Worm (Caenorhabditis elegans) whole organism, L3 larva: ENCODE data around the gene flp-2.

Source experiments
- ZK546.5 ChIP-seq: sonication (generic microtip); optimal IDR thresholded peaks from 2 replicates; lab custom pipeline; 2017; ENCODE audit warnings: missing biosample characterization, missing genetic modification characterization
- aly-2 ChIP-seq: fragments of 150-350 bp; optimal IDR thresholded peaks from 2 replicates; lab custom pipeline; 2014; ENCODE audit warnings: missing biosample characterization, missing genetic modification characterization
- ceh-82 ChIP-seq: fragments of 150-350 bp; optimal IDR thresholded peaks from 2 replicates; lab custom pipeline; 2014; ENCODE audit warnings: missing biosample characterization, missing genetic modification characterization
- egl-27 ChIP-seq: sonication (generic microtip); optimal IDR thresholded peaks from 4 replicates; lab custom pipeline; 2017; ENCODE audit warnings: missing biosample characterization, missing genetic modification reagents, missing genetic modification characterization
- elt-2 ChIP-seq: sonication (generic microtip); optimal IDR thresholded peaks from 2 replicates; lab custom pipeline; 2016; ENCODE audit warnings: missing genetic modification reagents, mild to moderate bottlenecking, missing genetic modification characterization, missing compliant biosample characterization
- elt-3 ChIP-seq, 3 experiments: fragments of 150-350 bp in 1 of 3; sonication (generic microtip) in 2 of 3; optimal IDR thresholded peaks; 2 replicates in 2 of 3; 4 replicates in 1 of 3; lab custom pipeline; 2014 to 2017; ENCODE audit warnings: missing biosample characterization in 3 of 3, missing genetic modification characterization in 3 of 3
- fkh-10 ChIP-seq: sonication (generic microtip); optimal IDR thresholded peaks from 2 replicates; lab custom pipeline; 2017; ENCODE audit warnings: missing biosample characterization, missing genetic modification reagents, missing genetic modification characterization
- hmg-11 ChIP-seq: sonication (generic microtip); optimal IDR thresholded peaks from 2 replicates; lab custom pipeline; 2016; ENCODE audit warnings: missing genetic modification characterization, missing compliant biosample characterization
- jun-1 ChIP-seq: fragments of 150-350 bp; optimal IDR thresholded peaks from 2 replicates; lab custom pipeline; 2014; ENCODE audit warnings: missing biosample characterization, missing genetic modification reagents, missing genetic modification characterization
- lsy-12 ChIP-seq: sonication (generic microtip); optimal IDR thresholded peaks from 2 replicates; lab custom pipeline; 2016; ENCODE audit warnings: mild to moderate bottlenecking, missing genetic modification characterization, missing compliant biosample characterization
- mdl-1 ChIP-seq: fragments of 150-350 bp; optimal IDR thresholded peaks from 2 replicates; lab custom pipeline; 2014; ENCODE audit warnings: missing biosample characterization, missing genetic modification characterization
- mml-1 ChIP-seq: fragments of 150-350 bp; sonication (generic microtip); optimal IDR thresholded peaks from 3 replicates; lab custom pipeline; 2014; ENCODE audit warnings: missing biosample characterization, missing genetic modification characterization
- nhr-12 ChIP-seq: fragments of 150-350 bp; optimal IDR thresholded peaks from 2 replicates; lab custom pipeline; 2014; ENCODE audit warnings: missing biosample characterization, missing genetic modification characterization
- nhr-237 ChIP-seq: fragments of 150-350 bp; optimal IDR thresholded peaks from 2 replicates; lab custom pipeline; 2014; ENCODE audit warnings: missing biosample characterization, missing genetic modification characterization
- nhr-28 ChIP-seq: fragments of 150-350 bp; optimal IDR thresholded peaks from 2 replicates; lab custom pipeline; 2014; ENCODE audit warnings: missing biosample characterization, missing genetic modification characterization
- nhr-67 ChIP-seq: fragments of 150-350 bp; optimal IDR thresholded peaks from 2 replicates; lab custom pipeline; 2014; ENCODE audit warnings: missing biosample characterization, missing genetic modification characterization
- pha-4 ChIP-seq: fragments of 150-350 bp; optimal IDR thresholded peaks from 2 replicates; lab custom pipeline; 2014; ENCODE audit warnings: missing biosample characterization, missing genetic modification reagents, missing genetic modification characterization
- pqm-1 ChIP-seq: fragments of 150-350 bp; optimal IDR thresholded peaks from 2 replicates; lab custom pipeline; 2017; ENCODE audit warnings: missing biosample characterization, missing genetic modification characterization, inconsistent platforms
- skn-1 ChIP-seq: fragments of 150-350 bp; optimal IDR thresholded peaks from 2 replicates; lab custom pipeline; 2014; ENCODE audit warnings: missing biosample characterization, missing genetic modification characterization
- unc-39 ChIP-seq: sonication (generic microtip); optimal IDR thresholded peaks from 4 replicates; lab custom pipeline; 2017; ENCODE audit warnings: missing biosample characterization, missing genetic modification characterization
- zag-1 ChIP-seq: fragments of 150-350 bp; optimal IDR thresholded peaks from 2 replicates; lab custom pipeline; 2014; ENCODE audit warnings: missing biosample characterization, missing genetic modification characterization
- ztf-11 ChIP-seq: fragments of 150-350 bp; optimal IDR thresholded peaks from 2 replicates; lab custom pipeline; 2014; ENCODE audit warnings: missing biosample characterization, missing genetic modification characterization

flp-2 gene

DNA sequence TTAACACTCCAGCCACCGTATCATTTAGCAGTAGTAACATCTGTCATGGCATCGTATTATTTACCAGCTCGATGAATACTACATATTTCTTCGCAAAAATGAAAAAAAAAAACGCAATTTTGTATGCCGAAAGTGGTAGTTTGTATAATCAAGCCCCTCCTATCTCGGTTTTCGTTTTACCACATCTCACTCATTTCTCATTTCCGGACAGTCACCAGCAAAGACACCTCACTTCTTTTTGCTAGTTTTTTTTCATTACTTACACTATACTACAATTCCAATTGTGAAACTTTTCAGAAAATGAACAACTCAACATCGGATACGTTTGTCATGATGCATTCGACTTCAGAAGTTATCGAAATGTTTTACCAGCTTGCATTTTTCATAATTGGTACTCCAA lies 45.9 kb downstream of the flp-2 start, which contains the start of gene gnrr-3:
Gene gnrr-3 (plus strand): TSS at position 301 of the 400 bp plus-strand sequence.
- no peak for TF ChIP-seq nhr-12 (tag; lab: Kevin White, UChicago)
- TF ChIP-seq aly-2 (tag; lab: Kevin White, UChicago), result no peak
- no peak for TF ChIP-seq elt-2 (tag; lab: Kevin White, UChicago)
- no peak for TF ChIP-seq ceh-82 (tag; lab: Kevin White, UChicago)
- TF ChIP-seq nhr-67 (tag; lab: Kevin White, UChicago), result no peak
- TF ChIP-seq mdl-1 (tag; lab: Kevin White, UChicago), result no peak
- no peak for TF ChIP-seq ztf-11 (tag; lab: Kevin White, UChicago)
- no peak for TF ChIP-seq egl-27
- no peak for TF ChIP-seq unc-39
- no peak for TF ChIP-seq pqm-1 (tag; lab: Kevin White, UChicago)
- no peak for TF ChIP-seq ZK546.5 (tag; lab: Kevin White, UChicago)
- no peak for TF ChIP-seq skn-1 (tag; lab: Kevin White, UChicago)
- no peak for TF ChIP-seq zag-1
- TF ChIP-seq mml-1 (tag; lab: Kevin White, UChicago), result no peak
- TF ChIP-seq jun-1 (tag; lab: Kevin White, UChicago), result no peak
- no peak for TF ChIP-seq lsy-12 (tag; lab: Kevin White, UChicago)

DNA sequence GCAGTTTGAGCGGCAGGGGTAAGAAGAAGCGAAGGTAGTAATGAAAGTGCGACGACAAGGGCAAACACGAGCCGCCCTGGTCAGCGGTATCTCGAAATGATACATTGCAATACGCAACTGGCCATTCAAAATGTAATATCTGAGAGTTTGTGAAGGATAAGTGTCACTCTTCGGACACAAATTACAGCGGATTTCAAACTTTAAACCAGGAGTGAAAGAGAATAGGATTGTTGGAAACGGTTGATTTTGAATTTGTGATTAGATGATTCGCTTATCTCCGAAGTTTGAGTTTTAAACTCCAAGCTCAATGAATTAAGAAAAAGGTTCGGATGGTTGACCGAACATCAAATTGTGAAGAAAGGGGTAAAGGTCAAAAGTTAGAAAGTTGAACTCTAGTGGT lies 47.7 kb downstream of the flp-2 start, which contains the start of gene ZC374.2:
Gene ZC374.2 (minus strand): TSS at position 101 of the 400 bp plus-strand sequence.
- TF ChIP-seq elt-3 (tag; optimal IDR thresholded peaks at IDR 0.05; lab: Kevin White, UChicago) (no peak), pha-4 (tag; lab: Kevin White, UChicago) (no peak), nhr-28 (tag; lab: Kevin White, UChicago) (no peak), pqm-1 (tag; lab: Kevin White, UChicago) (no peak), nhr-237 (tag; lab: Kevin White, UChicago) (no peak), lsy-12 (tag; lab: Kevin White, UChicago) (no peak), skn-1 (tag; lab: Kevin White, UChicago) (no peak), mml-1 (tag; lab: Kevin White, UChicago) (no peak)

DNA sequence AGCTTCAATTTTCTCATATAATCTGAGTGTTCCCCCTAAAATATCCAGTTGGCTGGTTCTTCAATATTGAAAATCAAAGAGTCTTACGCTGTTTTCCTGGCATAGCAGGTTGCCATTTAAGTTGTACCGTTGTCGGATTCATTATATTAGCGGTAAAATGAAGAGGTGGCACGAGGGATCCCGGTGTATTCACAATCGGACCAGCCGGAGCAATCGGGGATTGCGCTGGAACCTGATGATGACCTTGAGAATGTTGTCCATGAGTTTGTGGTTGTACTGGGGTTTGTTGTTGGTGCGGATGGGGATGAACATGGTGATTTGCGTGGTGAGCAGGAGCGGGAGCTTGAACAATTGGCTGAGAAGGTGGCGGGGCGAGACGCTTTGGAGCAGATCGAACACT lies 50.6 kb downstream of the flp-2 start:
- TF ChIP-seq pqm-1 (tag; lab: Kevin White, UChicago) (no peak), hmg-11 (tag; lab: Kevin White, UChicago) (no peak), jun-1 (tag; lab: Kevin White, UChicago) (no peak), mdl-1 (tag; lab: Kevin White, UChicago) (no peak), fkh-10 (no peak)
